Worm (Caenorhabditis elegans) whole organism, L1 larva: Measurements from ENCODE around the gene spp-14.

Experiments
- C04F5.9 ChIP-seq: sonication (generic microtip); optimal IDR thresholded peaks from 2 replicates; lab custom pipeline; 2016; ENCODE audit warnings: missing genetic modification characterization, missing compliant biosample characterization
- ama-1 ChIP-seq: fragments of 150-350 bp; optimal IDR thresholded peaks from 2 replicates; lab custom pipeline; 2014
- blmp-1 ChIP-seq: fragments of 150-350 bp; optimal IDR thresholded peaks from 2 replicates; lab custom pipeline; 2014; ENCODE audit warnings: missing biosample characterization, missing genetic modification characterization
- ceh-8 ChIP-seq: fragments of 200-800 bp; sonication (Bioruptor generic); optimal IDR thresholded peaks from 2 replicates; lab custom pipeline; 2018; ENCODE audit warnings: mild to moderate bottlenecking, missing genetic modification characterization, moderate library complexity, missing compliant biosample characterization
- ceh-88 ChIP-seq: fragments of 200-800 bp; sonication (Bioruptor generic); IDR thresholded peaks from 2 replicates; pipeline ENCODE4 v1.3.6; 2022; ENCODE audit warnings: missing genetic modification characterization, missing compliant biosample characterization
- ceh-90 ChIP-seq: sonication (generic microtip); optimal IDR thresholded peaks from 2 replicates; lab custom pipeline; 2016; ENCODE audit warnings: missing genetic modification characterization, missing compliant biosample characterization
- efl-1 ChIP-seq, 4 experiments: fragments of 150-350 bp; optimal IDR thresholded peaks in 3 of 4; peaks in 1 of 4; 1 replicate in 1 of 4; 2 replicates in 3 of 4; lab custom pipeline; 2014; ENCODE audit warnings: missing biosample characterization in 2 of 4, missing genetic modification characterization in 2 of 4, missing genetic modification reagents in 2 of 4
- efl-3 ChIP-seq: fragments of 200-800 bp; sonication (Bioruptor generic); optimal IDR thresholded peaks from 2 replicates; lab custom pipeline; 2018; ENCODE audit warnings: mild to moderate bottlenecking, missing genetic modification characterization, missing compliant biosample characterization
- ets-5 ChIP-seq: fragments of 200-800 bp; sonication (Bioruptor generic); IDR thresholded peaks from 2 replicates; pipeline ENCODE4 v1.3.6; 2022; ENCODE audit warnings: missing genetic modification characterization, missing compliant biosample characterization
- fkh-10 ChIP-seq: sonication (generic microtip); optimal IDR thresholded peaks from 2 replicates; lab custom pipeline; 2017; ENCODE audit warnings: missing biosample characterization, missing genetic modification reagents, missing genetic modification characterization
- fkh-4 ChIP-seq: sonication (generic microtip); optimal IDR thresholded peaks from 2 replicates; lab custom pipeline; 2016; ENCODE audit warnings: missing compliant biosample characterization, missing genetic modification characterization, borderline replicate concordance
- hpl-2 ChIP-seq: fragments of 150-350 bp; optimal IDR thresholded peaks from 2 replicates; lab custom pipeline; 2014; ENCODE audit warnings: missing biosample characterization, missing genetic modification reagents, missing genetic modification characterization
- irx-1 ChIP-seq: sonication (generic microtip); optimal IDR thresholded peaks from 2 replicates; lab custom pipeline; 2016; ENCODE audit warnings: missing genetic modification characterization, missing compliant biosample characterization
- lin-13 ChIP-seq: fragments of 150-350 bp; optimal IDR thresholded peaks from 2 replicates; lab custom pipeline; 2014; ENCODE audit warnings: missing biosample characterization, missing genetic modification reagents, missing genetic modification characterization
- lir-3 ChIP-seq: sonication (generic microtip); optimal IDR thresholded peaks from 2 replicates; lab custom pipeline; 2016; ENCODE audit warnings: mild to moderate bottlenecking, missing genetic modification characterization, moderate library complexity, missing compliant biosample characterization; ENCODE audit not compliant: poor library complexity
- mep-1 ChIP-seq: fragments of 150-350 bp; optimal IDR thresholded peaks from 2 replicates; lab custom pipeline; 2014; ENCODE audit warnings: missing biosample characterization, missing genetic modification characterization
- nhr-20 ChIP-seq: sonication (generic microtip); optimal IDR thresholded peaks from 2 replicates; lab custom pipeline; 2016; ENCODE audit warnings: mild to moderate bottlenecking, missing genetic modification characterization, missing compliant biosample characterization
- nhr-237 ChIP-seq: fragments of 150-350 bp; optimal IDR thresholded peaks from 2 replicates; lab custom pipeline; 2014; ENCODE audit warnings: missing biosample characterization, missing genetic modification characterization
- nhr-28 ChIP-seq: fragments of 150-350 bp; optimal IDR thresholded peaks from 2 replicates; lab custom pipeline; 2014; ENCODE audit warnings: missing biosample characterization, missing genetic modification characterization
- nhr-47 ChIP-seq: sonication (generic microtip); optimal IDR thresholded peaks from 2 replicates; lab custom pipeline; 2016; ENCODE audit warnings: mild to moderate bottlenecking, missing genetic modification characterization, moderate library complexity, missing compliant biosample characterization
- nhr-71 ChIP-seq: sonication (generic microtip); optimal IDR thresholded peaks from 2 replicates; lab custom pipeline; 2016; ENCODE audit warnings: mild to moderate bottlenecking, missing genetic modification characterization, moderate library complexity, missing compliant biosample characterization
- nhr-76 ChIP-seq: sonication (generic microtip); optimal IDR thresholded peaks from 2 replicates; lab custom pipeline; 2017; ENCODE audit warnings: missing biosample characterization, missing genetic modification characterization
- nhr-85 ChIP-seq: sonication (generic microtip); peaks from one replicate; lab custom pipeline; 2016; ENCODE audit warnings: missing genetic modification characterization, inconsistent platforms, missing compliant biosample characterization
- pag-3 ChIP-seq: sonication (generic microtip); optimal IDR thresholded peaks from 2 replicates; lab custom pipeline; 2017; ENCODE audit warnings: missing genetic modification characterization, mild to moderate bottlenecking, missing compliant biosample characterization, antibody characterized with exemption, borderline replicate concordance; ENCODE audit not compliant: insufficient read depth
- rnt-1 ChIP-seq: sonication (generic microtip); optimal IDR thresholded peaks from 2 replicates; lab custom pipeline; 2016; ENCODE audit warnings: mild to moderate bottlenecking, missing genetic modification characterization, moderate library complexity, missing compliant biosample characterization
- snu-23 ChIP-seq: sonication (generic microtip); optimal IDR thresholded peaks from 2 replicates; lab custom pipeline; 2016; ENCODE audit warnings: missing genetic modification characterization, missing compliant biosample characterization
- sox-4 ChIP-seq: sonication (generic microtip); optimal IDR thresholded peaks from 2 replicates; lab custom pipeline; 2016; ENCODE audit warnings: missing genetic modification characterization, missing compliant biosample characterization
- swsn-7 ChIP-seq: sonication (generic microtip); optimal IDR thresholded peaks from 2 replicates; lab custom pipeline; 2016; ENCODE audit warnings: missing genetic modification characterization, missing compliant biosample characterization
- unc-30 ChIP-seq: sonication (generic microtip); optimal IDR thresholded peaks from 2 replicates; lab custom pipeline; 2017; ENCODE audit warnings: missing biosample characterization, missing genetic modification characterization
- vab-15 ChIP-seq: sonication (generic microtip); optimal IDR thresholded peaks from 2 replicates; lab custom pipeline; 2017; ENCODE audit warnings: missing genotype, mild to moderate bottlenecking, missing genetic modification characterization, missing compliant biosample characterization
- xbp-1 ChIP-seq: sonication (generic microtip); optimal IDR thresholded peaks from 2 replicates; lab custom pipeline; 2016; ENCODE audit warnings: missing genetic modification characterization, missing compliant biosample characterization
- zip-4 ChIP-seq: fragments of 200-800 bp; sonication (Bioruptor generic); optimal IDR thresholded peaks from 2 replicates; lab custom pipeline; 2018; ENCODE audit warnings: mild to moderate bottlenecking, missing genetic modification characterization, moderate library complexity, missing compliant biosample characterization
- ztf-11 ChIP-seq, 2 experiments: sonication (generic microtip); optimal IDR thresholded peaks; 2 replicates each; lab custom pipeline; 2016 to 2017; ENCODE audit warnings: missing genetic modification characterization in 2 of 2, missing biosample characterization in 1 of 2, missing compliant biosample characterization in 1 of 2

spp-14 gene

DNA sequence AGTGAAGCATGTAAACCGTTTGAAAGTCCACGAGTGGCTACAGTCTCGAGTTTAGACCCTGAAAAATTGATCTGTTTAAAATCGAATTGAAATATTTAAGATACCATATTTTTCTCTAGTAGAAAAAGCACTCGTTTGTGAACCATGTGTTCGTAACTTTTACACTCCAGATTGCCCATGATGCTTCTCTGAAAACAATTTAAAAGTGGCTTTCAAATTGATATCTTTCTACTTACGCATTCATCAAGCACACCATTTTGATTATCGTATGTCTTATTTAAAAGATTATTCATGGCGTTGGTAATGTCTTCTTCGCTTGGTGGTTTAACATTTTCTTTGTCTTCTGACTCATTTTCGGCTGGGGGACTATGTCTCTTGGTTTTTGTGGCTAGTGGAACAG, 7.8 kb downstream of the spp-14 start:
- no peak for TF ChIP-seq irx-1 (tag; lab: Kevin White, UChicago)

DNA sequence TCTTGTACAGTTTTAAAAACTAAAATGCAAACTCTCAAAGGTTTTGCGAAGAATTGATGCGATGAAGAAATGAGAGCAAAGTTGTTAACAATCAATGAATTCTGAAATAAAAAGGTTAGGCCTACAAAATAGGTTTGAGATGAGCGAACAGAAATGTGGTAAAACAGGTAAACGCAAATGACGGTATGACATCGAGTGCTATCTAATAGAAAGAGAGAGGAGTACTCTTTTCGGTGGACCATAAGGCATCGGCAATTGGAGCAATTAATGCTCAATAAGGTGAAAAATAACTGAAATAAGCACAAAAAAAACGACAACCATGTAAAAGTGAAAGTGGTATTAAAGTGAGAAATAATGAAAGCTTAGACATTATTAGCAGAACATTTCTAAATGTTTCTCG, 10.4 kb downstream of the spp-14 start, which contains the start of gene set-12:
TSS of gene set-12 (minus strand) at position 101 of the 400 bp plus-strand sequence.
- TF ChIP-seq vab-15 (tag; lab: Kevin White, UChicago) (no peak), efl-3 (GFP tag; lab: Kevin White, UChicago) (no peak), lir-3 (no peak), nhr-71 (no peak), nhr-76 (no peak), rnt-1 (tag; lab: Kevin White, UChicago) (no peak), hpl-2 (no peak), ceh-90 (tag; lab: Kevin White, UChicago) (no peak), ets-5 (GFP tag; lab: Robert Waterston, UW) (no peak), fkh-4 (no peak)

DNA sequence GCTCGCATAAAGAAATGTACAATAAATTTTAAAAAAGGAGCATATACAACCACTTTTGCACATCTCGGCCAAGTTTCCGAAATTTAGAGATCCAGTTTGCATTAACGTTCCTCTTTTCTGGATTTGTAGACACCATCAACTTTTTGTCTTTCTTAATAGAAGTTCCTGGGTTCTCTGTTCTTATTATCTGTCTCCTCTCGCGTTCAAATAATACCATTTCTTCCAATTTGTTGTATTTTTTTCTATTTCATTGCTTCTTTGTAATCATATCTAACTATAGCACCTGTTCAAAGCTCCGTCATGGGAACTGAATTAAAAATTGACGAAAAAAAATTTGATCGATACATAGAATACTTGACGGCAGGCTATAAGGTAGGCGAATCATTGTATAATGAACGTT, 13.6 kb downstream of the spp-14 start, which contains the start of gene K09F5.1:
TSS of gene K09F5.1 (plus strand) at position 301 of the 400 bp plus-strand sequence.
- no peak for TF ChIP-seq ceh-88
- no peak for TF ChIP-seq fkh-10 (GFP tag; lab: Kevin White, UChicago)
- TF ChIP-seq vab-15 (tag; lab: Kevin White, UChicago) = no peak
- TF ChIP-seq pag-3 = no peak
- TF ChIP-seq rnt-1 (tag; lab: Kevin White, UChicago) = no peak
- no peak for TF ChIP-seq irx-1 (tag; lab: Kevin White, UChicago)
- TF ChIP-seq blmp-1 (tag; lab: Kevin White, UChicago) = no peak
- no peak for TF ChIP-seq unc-30
- no peak for TF ChIP-seq nhr-20 (tag; lab: Kevin White, UChicago)
- TF ChIP-seq snu-23 (GFP tag; lab: Kevin White, UChicago) = no peak

DNA sequence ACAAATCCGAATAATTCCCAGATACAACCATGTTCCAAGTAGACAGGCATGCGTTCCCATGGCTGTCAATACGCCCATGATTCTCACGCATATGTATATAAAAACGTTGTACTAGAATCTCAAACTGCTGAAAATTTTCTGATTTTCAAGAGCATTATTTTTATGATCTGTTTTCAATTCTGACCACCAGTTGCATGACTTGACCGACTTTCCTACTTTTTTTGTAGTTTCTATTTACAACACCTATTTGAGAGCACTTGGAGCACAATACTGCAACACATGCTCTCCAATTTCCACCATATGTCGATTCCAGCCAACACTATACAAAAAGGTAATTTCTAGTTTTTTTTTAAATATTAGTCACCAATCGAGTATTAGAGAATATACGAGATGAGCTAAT, 18.2 kb downstream of the spp-14 start, which contains the start of gene ref-2:
TSS of gene ref-2 (plus strand) at position 301 of the 400 bp plus-strand sequence.
- no peak for TF ChIP-seq sox-4 (tag; lab: Kevin White, UChicago)
- TF ChIP-seq ceh-8 (GFP tag; lab: Kevin White, UChicago) = no peak
- no peak for TF ChIP-seq nhr-47 (tag; lab: Kevin White, UChicago)
- no peak for TF ChIP-seq ama-1 (lab: Kevin White, UChicago)
- no peak for TF ChIP-seq mep-1 (tag; lab: Kevin White, UChicago)
- no peak for TF ChIP-seq xbp-1 (tag; lab: Kevin White, UChicago)
- TF ChIP-seq rnt-1 (tag; lab: Kevin White, UChicago) = no peak
- no peak for TF ChIP-seq swsn-7
- TF ChIP-seq C04F5.9 = no peak
- no peak for TF ChIP-seq zip-4

DNA sequence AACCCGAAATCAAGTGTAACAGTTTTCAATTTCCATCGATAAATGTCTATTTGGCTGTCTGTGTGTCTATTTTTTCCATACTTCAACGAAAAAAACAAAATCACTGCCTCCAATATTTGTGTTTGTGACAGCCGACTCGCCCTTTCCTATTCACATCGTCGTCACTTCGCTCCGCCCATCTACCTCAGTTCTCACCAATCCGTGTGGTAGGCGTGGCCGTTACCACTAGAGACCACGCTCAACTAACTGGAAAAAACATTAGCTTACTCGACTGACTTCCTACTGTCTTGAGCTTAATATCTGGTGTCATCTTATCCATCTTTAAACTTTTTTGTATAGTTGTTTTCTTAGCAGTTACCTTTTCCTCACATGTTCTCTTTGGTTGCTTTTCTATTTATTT, 19.6 kb downstream of the spp-14 start:
- TF ChIP-seq ztf-11 (tag; optimal IDR thresholded peaks at IDR 0.05; lab: Kevin White, UChicago) (no peak), nhr-85 (tag; lab: Kevin White, UChicago) (peak; percentile 65), nhr-237 (tag; lab: Kevin White, UChicago) (no peak), lin-13 (GFP tag; lab: Kevin White, UChicago) (no peak)
- TF ChIP-seq, all 84 proteins: peak for 1

DNA sequence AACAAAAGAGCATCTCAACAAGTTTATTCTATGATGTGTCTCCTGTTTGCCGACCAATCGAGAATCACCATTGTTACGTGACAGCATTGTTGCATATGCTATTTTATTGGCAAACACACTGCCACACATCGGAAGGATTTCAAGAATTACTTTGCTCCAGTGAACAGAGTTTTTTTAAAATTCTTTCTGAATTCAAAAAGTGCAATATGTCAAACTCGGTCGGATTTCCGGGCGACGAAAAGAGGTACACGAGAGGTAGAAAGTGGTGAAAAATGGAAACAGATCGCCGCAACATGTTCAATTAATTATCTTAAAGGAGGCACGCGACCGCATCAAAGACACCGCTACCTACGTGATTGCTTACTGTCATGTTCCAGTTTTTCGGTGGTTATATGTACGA, 24.3 kb downstream of the spp-14 start:
- no peak for TF ChIP-seq lin-13 (GFP tag; lab: Kevin White, UChicago)
- no peak for TF ChIP-seq nhr-28 (tag; lab: Kevin White, UChicago)
- no peak for TF ChIP-seq fkh-10 (GFP tag; lab: Kevin White, UChicago)
- TF ChIP-seq efl-1 (optimal IDR thresholded peaks at IDR 0.05; lab: Kevin White, UChicago) = no peak
- peak in 1 of 2 experiments; percentile 63 for TF ChIP-seq efl-1 (GFP tag; optimal IDR thresholded peaks at IDR 0.05 in 1 of 2; lab: Kevin White, UChicago)
- TF ChIP-seq ceh-8 (GFP tag; lab: Kevin White, UChicago) = no peak
